Worm (Caenorhabditis elegans) whole organism, young adult: Measurements from ENCODE around the gene gcy-12.
A peak's percentile ranks its signal among the peaks of the same experiment; 100 is the strongest.

Source experiments
- C17E4.6 ChIP-seq: fragments of 200-800 bp; sonication (Bioruptor generic); IDR thresholded peaks from 2 replicates; pipeline ENCODE4 v1.3.6; 2022; ENCODE audit warnings: missing genetic modification reagents, missing genetic modification characterization, missing compliant biosample characterization
- F23B12.7 ChIP-seq: sonication (generic microtip); optimal IDR thresholded peaks from 2 replicates; lab custom pipeline; 2017; ENCODE audit warnings: missing genetic modification characterization, mild to moderate bottlenecking, missing compliant biosample characterization, antibody characterized with exemption, moderate library complexity; ENCODE audit not compliant: insufficient read depth
- F39B2.1 ChIP-seq: fragments of 200-800 bp; sonication (Bioruptor generic); IDR thresholded peaks from 2 replicates; pipeline ENCODE4 v1.3.6; 2022; ENCODE audit warnings: missing genetic modification reagents, missing genetic modification characterization, missing compliant biosample characterization
- F52B5.7 ChIP-seq: sonication (generic microtip); optimal IDR thresholded peaks from 2 replicates; lab custom pipeline; 2016; ENCODE audit warnings: mild to moderate bottlenecking, missing genetic modification characterization, missing compliant biosample characterization
- F55B11.4 ChIP-seq: sonication (generic microtip); optimal IDR thresholded peaks from 2 replicates; lab custom pipeline; 2016; ENCODE audit warnings: missing compliant biosample characterization, missing genetic modification characterization, borderline replicate concordance; ENCODE audit not compliant: insufficient read depth
- F57A8.1 ChIP-seq: fragments of 200-800 bp; sonication (Bioruptor generic); optimal IDR thresholded peaks from 2 replicates; lab custom pipeline; 2018; ENCODE audit warnings: mild to moderate bottlenecking, missing genetic modification characterization, moderate library complexity, missing compliant biosample characterization
- K11D2.4 ChIP-seq: fragments of 200-800 bp; sonication (Bioruptor generic); IDR thresholded peaks from 2 replicates; pipeline ENCODE4 v1.3.6; 2022; ENCODE audit warnings: missing genetic modification reagents, missing genetic modification characterization, missing compliant biosample characterization
- Y53F4B.3 ChIP-seq: fragments of 200-800 bp; sonication (Bioruptor generic); IDR thresholded peaks from 2 replicates; pipeline ENCODE4 v1.3.6; 2022; ENCODE audit warnings: missing genetic modification reagents, missing genetic modification characterization, missing compliant biosample characterization
- Y95B8A.8 ChIP-seq: fragments of 200-800 bp; sonication (Bioruptor generic); IDR thresholded peaks from 2 replicates; pipeline ENCODE4 v1.3.6; 2022; ENCODE audit warnings: missing genetic modification reagents, missing genetic modification characterization, missing compliant biosample characterization
- attf-6 ChIP-seq: fragments of 200-800 bp; sonication (Bioruptor generic); IDR thresholded peaks from 2 replicates; pipeline ENCODE4 v1.3.6; 2022; ENCODE audit warnings: missing genetic modification reagents, missing genetic modification characterization, missing compliant biosample characterization
- bed-1 ChIP-seq: fragments of 200-800 bp; sonication (Bioruptor generic); IDR thresholded peaks from 2 replicates; pipeline ENCODE4 v1.3.6; 2022; ENCODE audit warnings: missing genetic modification reagents, missing genetic modification characterization, missing compliant biosample characterization
- cebp-1 ChIP-seq, 2 experiments: fragments of 200-800 bp in 1 of 2; sonication (Bioruptor generic) in 1 of 2; sonication (generic microtip) in 1 of 2; IDR thresholded peaks in 1 of 2; optimal IDR thresholded peaks in 1 of 2; 2 replicates each; pipeline versions ENCODE4 v1.3.6 to Lab custom; 2017 to 2022; ENCODE audit warnings: missing compliant biosample characterization in 2 of 2, missing genetic modification characterization in 2 of 2, mild to moderate bottlenecking in 1 of 2, missing genetic modification reagents in 1 of 2, moderate library complexity in 1 of 2
- ceh-100 ChIP-seq: fragments of 200-800 bp; sonication (Bioruptor generic); IDR thresholded peaks from 2 replicates; pipeline ENCODE4 v1.3.6; 2022; ENCODE audit warnings: missing genetic modification reagents, missing genetic modification characterization, missing compliant biosample characterization
- ceh-91 ChIP-seq: fragments of 200-800 bp; sonication (Bioruptor generic); IDR thresholded peaks from 2 replicates; pipeline ENCODE4 v1.3.6; 2022; ENCODE audit warnings: missing genetic modification reagents, missing genetic modification characterization, missing compliant biosample characterization
- chd-7 ChIP-seq: sonication (generic microtip); optimal IDR thresholded peaks from 2 replicates; lab custom pipeline; 2016; ENCODE audit warnings: mild to moderate bottlenecking, missing genetic modification characterization, moderate library complexity, missing compliant biosample characterization
- dox-1 ChIP-seq: fragments of 200-800 bp; sonication (Bioruptor generic); IDR thresholded peaks from 2 replicates; pipeline ENCODE4 v1.3.6; 2022; ENCODE audit warnings: missing genetic modification reagents, missing genetic modification characterization, missing compliant biosample characterization
- dpff-1 ChIP-seq: sonication (generic microtip); optimal IDR thresholded peaks from 2 replicates; lab custom pipeline; 2017; ENCODE audit warnings: mild to moderate bottlenecking, missing genetic modification characterization, missing compliant biosample characterization
- dpl-1 ChIP-seq: fragments of 150-350 bp; optimal IDR thresholded peaks from 2 replicates; lab custom pipeline; 2014; ENCODE audit warnings: missing biosample characterization, missing genetic modification reagents, missing genetic modification characterization
- efl-1 ChIP-seq: fragments of 150-350 bp; optimal IDR thresholded peaks from 2 replicates; lab custom pipeline; 2014; ENCODE audit warnings: missing biosample characterization, missing genetic modification reagents, missing genetic modification characterization
- ets-4 ChIP-seq: fragments of 200-800 bp; sonication (Bioruptor generic); optimal IDR thresholded peaks from 2 replicates; lab custom pipeline; 2018; ENCODE audit warnings: mild to moderate bottlenecking, missing genetic modification characterization, missing compliant biosample characterization
- fkh-3 ChIP-seq: sonication (generic microtip); optimal IDR thresholded peaks from 2 replicates; lab custom pipeline; 2016; ENCODE audit warnings: mild to moderate bottlenecking, missing genetic modification characterization, missing compliant biosample characterization
- him-1 ChIP-seq: sonication (generic microtip); optimal IDR thresholded peaks from 2 replicates; lab custom pipeline; 2016; ENCODE audit warnings: missing genotype, missing genetic modification reagents, missing genetic modification characterization, missing compliant biosample characterization
- hmg-1.2 ChIP-seq: fragments of 200-800 bp; sonication (Bioruptor generic); IDR thresholded peaks from 2 replicates; pipeline ENCODE4 v1.3.6; 2022; ENCODE audit warnings: missing genetic modification reagents, missing genetic modification characterization, missing compliant biosample characterization
- let-526 ChIP-seq: fragments of 200-800 bp; sonication (Bioruptor generic); IDR thresholded peaks from 2 replicates; pipeline ENCODE4 v1.3.6; 2022; ENCODE audit warnings: missing genetic modification reagents, missing genetic modification characterization, missing compliant biosample characterization
- let-607 ChIP-seq, 2 experiments: fragments of 200-800 bp in 1 of 2; sonication (Bioruptor generic) in 1 of 2; sonication (generic microtip) in 1 of 2; optimal IDR thresholded peaks; 2 replicates each; lab custom pipeline; 2016 to 2018; ENCODE audit warnings: mild to moderate bottlenecking in 2 of 2, missing compliant biosample characterization in 2 of 2, missing genetic modification characterization in 2 of 2, moderate library complexity in 2 of 2, missing genotype in 1 of 2
- lin-26 ChIP-seq: fragments of 200-800 bp; sonication (Bioruptor generic); IDR thresholded peaks from 2 replicates; pipeline ENCODE4 v1.3.6; 2022; ENCODE audit warnings: missing genetic modification reagents, missing genetic modification characterization, missing compliant biosample characterization
- lin-35 ChIP-seq, 3 experiments: fragments of 150-350 bp in 2 of 3; sonication (generic microtip) in 1 of 3; optimal IDR thresholded peaks; 2 replicates each; lab custom pipeline; 2014 to 2018; ENCODE audit warnings: missing biosample characterization in 3 of 3, missing genetic modification characterization in 3 of 3, missing genetic modification reagents in 3 of 3
- lin-40 ChIP-seq: sonication (generic microtip); optimal IDR thresholded peaks from 2 replicates; lab custom pipeline; 2016; ENCODE audit warnings: missing genetic modification characterization, mild to moderate bottlenecking, missing compliant biosample characterization, missing genotype, missing genetic modification reagents
- lin-54 ChIP-seq: fragments of 200-800 bp; sonication (Bioruptor generic); optimal IDR thresholded peaks from 2 replicates; lab custom pipeline; 2018; ENCODE audit warnings: mild to moderate bottlenecking, missing genetic modification characterization, missing compliant biosample characterization
- lsl-1 ChIP-seq: fragments of 200-800 bp; sonication (Bioruptor generic); optimal IDR thresholded peaks from 2 replicates; lab custom pipeline; 2018; ENCODE audit warnings: mild to moderate bottlenecking, missing genetic modification characterization, moderate library complexity, missing compliant biosample characterization
- madf-6 ChIP-seq: fragments of 200-800 bp; sonication (Bioruptor generic); IDR thresholded peaks from 2 replicates; pipeline ENCODE4 v1.3.6; 2022; ENCODE audit warnings: missing genetic modification reagents, missing genetic modification characterization, missing compliant biosample characterization
- mcd-1 ChIP-seq: fragments of 200-800 bp; sonication (Bioruptor generic); IDR thresholded peaks from 2 replicates; pipeline ENCODE4 v1.3.6; 2022; ENCODE audit warnings: missing genetic modification reagents, missing genetic modification characterization, missing compliant biosample characterization
- nfya-1 ChIP-seq: sonication (generic microtip); optimal IDR thresholded peaks from 2 replicates; lab custom pipeline; 2017; ENCODE audit warnings: antibody characterized with exemption, missing compliant biosample characterization, missing genetic modification characterization, borderline replicate concordance; ENCODE audit not compliant: insufficient read depth
- nhr-179 ChIP-seq: sonication (generic microtip); optimal IDR thresholded peaks from 2 replicates; lab custom pipeline; 2016; ENCODE audit warnings: mild to moderate bottlenecking, missing genetic modification characterization, missing compliant biosample characterization
- pbrm-1 ChIP-seq: fragments of 200-800 bp; sonication (Bioruptor generic); IDR thresholded peaks from 2 replicates; pipeline ENCODE4 v1.3.6; 2022; ENCODE audit warnings: missing genetic modification reagents, missing genetic modification characterization, missing compliant biosample characterization
- pha-4 ChIP-seq: fragments of 150-350 bp; sonication (generic microtip); optimal IDR thresholded peaks from 2 replicates; lab custom pipeline; 2014; ENCODE audit warnings: missing biosample characterization, missing genetic modification reagents, missing genetic modification characterization
- rpc-1 ChIP-seq, 2 experiments: fragments of 150-350 bp in 1 of 2; sonication (generic microtip) in 1 of 2; optimal IDR thresholded peaks; 2 replicates each; lab custom pipeline; 2014 to 2018; ENCODE audit warnings: missing biosample characterization in 1 of 2, missing genetic modification characterization in 1 of 2, missing genetic modification reagents in 1 of 2, missing genotype in 1 of 2
- snpc-3.4 ChIP-seq: sonication (generic microtip); optimal IDR thresholded peaks from 2 replicates; lab custom pipeline; 2017; ENCODE audit warnings: missing genetic modification characterization, mild to moderate bottlenecking, missing compliant biosample characterization, antibody characterized with exemption, moderate library complexity, missing genotype, missing genetic modification reagents
- tbx-9 ChIP-seq: sonication (generic microtip); optimal IDR thresholded peaks from 2 replicates; lab custom pipeline; 2016; ENCODE audit warnings: borderline replicate concordance, missing genetic modification characterization, inconsistent platforms, missing compliant biosample characterization
- tlf-1 ChIP-seq: fragments of 200-800 bp; sonication (Bioruptor generic); optimal IDR thresholded peaks from 2 replicates; lab custom pipeline; 2018; ENCODE audit warnings: mild to moderate bottlenecking, missing genetic modification characterization, missing compliant biosample characterization
- unc-62 ChIP-seq: fragments of 150-350 bp; optimal IDR thresholded peaks from 2 replicates; lab custom pipeline; 2014; ENCODE audit warnings: missing biosample characterization, missing genetic modification reagents, missing genetic modification characterization
- zfh-2 ChIP-seq: fragments of 200-800 bp; sonication (Bioruptor generic); conservative IDR thresholded peaks from 2 replicates; pipeline ENCODE4 v1.3.6; 2022; ENCODE audit warnings: missing genetic modification reagents, missing genetic modification characterization, missing compliant biosample characterization
- ztf-26 ChIP-seq: sonication (generic microtip); optimal IDR thresholded peaks from 2 replicates; lab custom pipeline; 2017; ENCODE audit warnings: missing genetic modification characterization, missing compliant biosample characterization
- ztf-6 ChIP-seq: fragments of 200-800 bp; sonication (Bioruptor generic); IDR thresholded peaks from 2 replicates; pipeline ENCODE4 v1.3.6; 2022; ENCODE audit warnings: missing genetic modification reagents, missing genetic modification characterization, missing compliant biosample characterization

gcy-12 gene

DNA sequence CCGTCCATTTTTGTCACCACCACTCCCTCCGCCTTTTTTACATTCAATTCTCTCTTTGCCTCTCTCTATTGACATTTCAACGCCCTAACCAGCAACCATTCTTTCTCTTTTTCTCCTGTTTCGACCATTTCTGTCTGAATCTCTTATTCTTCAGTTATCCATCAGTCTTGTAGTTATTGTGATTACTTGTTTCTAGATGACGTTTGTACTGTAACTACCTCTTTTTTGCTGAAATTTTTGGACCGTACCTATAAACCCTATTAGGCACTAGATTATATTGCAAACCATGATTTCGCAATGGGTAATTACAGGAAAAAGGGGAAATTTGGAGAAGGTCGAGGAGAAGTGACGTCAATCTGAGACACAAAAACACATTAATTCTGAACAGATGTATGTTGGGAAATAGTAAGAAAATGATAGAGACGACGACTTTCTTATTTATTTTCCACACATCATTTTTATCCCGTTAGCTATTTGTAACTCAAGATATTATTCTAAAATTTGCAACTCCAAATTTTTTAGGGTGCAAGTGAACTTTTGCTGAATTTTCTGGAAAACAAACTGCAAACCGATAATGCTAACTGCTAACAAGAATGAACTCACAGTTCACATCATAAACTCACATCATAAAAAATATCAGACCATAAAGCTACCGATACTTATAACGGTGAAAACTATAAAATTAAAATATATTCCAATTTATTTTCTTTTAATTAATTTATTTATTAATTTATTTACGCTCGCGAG is 8.5 kb downstream of the gcy-12 start (continued):
- TF ChIP-seq F57A8.1 (GFP tag; lab: Kevin White, UChicago) (no peak), madf-6 (no peak), ceh-100 (GFP tag; lab: Robert Waterston, UW) (no peak), snpc-3.4 (no peak), unc-62 (GFP tag; lab: Kevin White, UChicago) (peak; percentile 51), ztf-6 (no peak), cebp-1 (GFP tag; IDR thresholded peaks at IDR 0.05; lab: Robert Waterston, UW) (peak; percentile 61), cebp-1 (tag; optimal IDR thresholded peaks at IDR 0.05; lab: Kevin White, UChicago) (peak; percentile 94), attf-6 (GFP tag; lab: Robert Waterston, UW) (no peak), lin-54 (no peak)

DNA sequence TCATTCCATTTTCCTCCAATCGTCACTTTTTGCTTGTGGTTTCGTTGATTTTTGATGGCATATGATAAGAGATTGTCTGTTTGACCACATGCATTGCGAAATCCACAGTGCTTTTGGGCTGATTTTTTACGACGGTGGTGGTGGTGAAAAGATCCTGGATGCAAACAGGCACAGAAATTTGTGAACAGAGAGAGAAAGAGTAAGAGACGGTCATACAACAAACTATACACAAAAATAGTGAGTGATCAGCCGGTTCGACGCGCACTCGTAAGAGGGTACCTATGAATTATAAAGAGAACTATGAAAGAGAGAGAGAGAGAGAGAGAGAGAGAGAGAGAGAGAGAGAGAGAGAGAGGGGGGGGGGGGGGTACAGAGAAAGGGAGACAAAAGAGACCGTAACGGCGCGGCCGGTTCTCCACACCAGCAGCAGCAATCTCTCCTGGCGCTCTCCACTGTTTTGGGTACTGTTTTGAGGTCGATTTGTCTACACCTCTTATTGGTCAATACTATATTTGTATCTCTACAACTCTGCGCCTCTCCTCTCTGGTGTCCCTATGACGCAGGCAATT is 10.0 kb downstream of the gcy-12 start:
- TF ChIP-seq pbrm-1 (GFP tag; lab: Robert Waterston, UW) (no peak), fkh-3 (tag; lab: Kevin White, UChicago) (no peak), mcd-1 (GFP tag; lab: Robert Waterston, UW) (peak; percentile 67), lsl-1 (no peak), ets-4 (GFP tag; lab: Kevin White, UChicago) (no peak), pha-4 (tag; lab: Kevin White, UChicago) (no peak), nhr-179 (tag; lab: Kevin White, UChicago) (no peak), efl-1 (no peak), dpl-1 (GFP tag; lab: Kevin White, UChicago) (no peak), K11D2.4 (GFP tag; lab: Robert Waterston, UW) (0 out of 2 replicates have a peak, but pooled peaks have one; percentile 16), madf-6 (no peak), F23B12.7 (no peak), chd-7 (tag; lab: Kevin White, UChicago) (peak; percentile 54), lin-40 (tag; lab: Kevin White, UChicago) (peak; percentile 55), let-607 (tag; optimal IDR thresholded peaks at IDR 0.05; lab: Kevin White, UChicago) (peak in 1 of 2 experiments; percentile 22), dox-1 (GFP tag; lab: Robert Waterston, UW) (peak; percentile 76), him-1 (tag; lab: Kevin White, UChicago) (no peak), ceh-91 (GFP tag; lab: Robert Waterston, UW) (no peak), lin-35 (GFP tag; optimal IDR thresholded peaks at IDR 0.05; lab: Kevin White, UChicago) (no peak), bed-1 (no peak), C17E4.6 (GFP tag; lab: Robert Waterston, UW) (no peak), ztf-26 (tag; lab: Kevin White, UChicago) (peak; percentile 79), Y53F4B.3 (GFP tag; lab: Robert Waterston, UW) (no peak), lin-26 (GFP tag; lab: Robert Waterston, UW) (no peak), dpff-1 (no peak), rpc-1 (optimal IDR thresholded peaks at IDR 0.05; lab: Kevin White, UChicago) (no peak), rpc-1 (tag; optimal IDR thresholded peaks at IDR 0.05; lab: Kevin White, UChicago) (no peak), nfya-1 (no peak), tlf-1 (peak; percentile 9), F39B2.1 (GFP tag; lab: Robert Waterston, UW) (no peak), tbx-9 (tag; lab: Kevin White, UChicago) (no peak), let-526 (GFP tag; lab: Robert Waterston, UW) (no peak), hmg-1.2 (GFP tag; lab: Robert Waterston, UW) (peak; percentile 83), zfh-2 (GFP tag; lab: Robert Waterston, UW) (peak; percentile 98), Y95B8A.8 (GFP tag; lab: Robert Waterston, UW) (no peak), F55B11.4 (tag; lab: Kevin White, UChicago) (no peak), F52B5.7 (tag; lab: Kevin White, UChicago) (no peak)
